Worm (Caenorhabditis elegans): ENCODE results near the gene poml-1.

poml-1 gene

ce11 chrX:13672622-13673021, 50.1 kb downstream of the poml-1 start:
- TF ChIP-seq nhr-12 (tag; optimal IDR thresholded peaks at IDR 0.05) (no peak), snpc-4 (tag; optimal IDR thresholded peaks at IDR 0.05) (peak; percentile 1), elt-2 (tag; optimal IDR thresholded peaks at IDR 0.05) (peak; percentile 73), nhr-25 (tag; optimal IDR thresholded peaks at IDR 0.05) (no peak), tbx-2 (tag; optimal IDR thresholded peaks at IDR 0.05) (no peak), pqm-1 (tag; optimal IDR thresholded peaks at IDR 0.05) (peak; percentile 56), pha-4 (tag; optimal IDR thresholded peaks at IDR 0.05) (peak; percentile 24)

DNA sequence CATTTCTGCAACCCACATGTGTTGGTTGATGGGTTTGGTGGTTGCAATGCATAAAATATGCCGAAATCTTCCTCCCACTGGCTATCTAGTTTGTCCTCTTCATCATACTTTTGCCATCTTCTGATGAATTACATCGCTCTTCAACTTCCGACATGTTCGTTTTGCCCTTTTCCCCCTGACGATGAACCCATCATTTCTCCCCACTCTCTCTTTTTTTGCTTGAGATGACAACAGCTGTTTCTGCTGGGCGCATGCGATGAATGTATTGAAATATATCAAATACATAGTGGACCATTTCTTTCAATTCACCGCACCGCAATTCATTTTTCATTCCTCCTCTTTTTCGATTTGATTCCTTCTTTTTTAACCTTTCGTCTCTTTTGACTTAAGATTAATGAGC, 51.8 kb downstream of the poml-1 start:
- TF ChIP-seq nhr-25 (tag; optimal IDR thresholded peaks at IDR 0.05): no peak
- peak; percentile 44 for TF ChIP-seq lin-39 (tag; optimal IDR thresholded peaks at IDR 0.05)
- TF ChIP-seq nhr-43 (tag; optimal IDR thresholded peaks at IDR 0.05; ENCODE audit: poor library complexity, severe bottlenecking): no peak
- TF ChIP-seq nhr-76 (tag; optimal IDR thresholded peaks at IDR 0.05): no peak
- TF ChIP-seq ceh-16 (tag; optimal IDR thresholded peaks at IDR 0.05): no peak
- no peak for TF ChIP-seq nhr-67 (tag; optimal IDR thresholded peaks at IDR 0.05)
- TF ChIP-seq nhr-11 (tag; optimal IDR thresholded peaks at IDR 0.05): no peak

- TF ChIP-seq nfya-1 (tag; optimal IDR thresholded peaks at IDR 0.05; ENCODE audit: insufficient read depth) (peak; percentile 41), lin-39 (tag; optimal IDR thresholded peaks at IDR 0.05) (no peak), elt-1 (tag; optimal IDR thresholded peaks at IDR 0.05) (no peak), egl-5 (tag; optimal IDR thresholded peaks at IDR 0.05) (no peak), ceh-28 (tag; optimal IDR thresholded peaks at IDR 0.05) (peak; percentile 54), nhr-23 (tag; optimal IDR thresholded peaks at IDR 0.05) (no peak), pha-4 (tag; optimal IDR thresholded peaks at IDR 0.05) (peak; percentile 96), pqm-1 (tag; optimal IDR thresholded peaks at IDR 0.05) (peak; percentile 43), hmg-11 (tag; optimal IDR thresholded peaks at IDR 0.05) (peak; percentile 4), elt-2 (tag; optimal IDR thresholded peaks at IDR 0.05) (peak; percentile 71), jun-1 (tag; optimal IDR thresholded peaks at IDR 0.05) (peak; percentile 12), nhr-43 (tag; optimal IDR thresholded peaks at IDR 0.05; ENCODE audit: poor library complexity, severe bottlenecking) (no peak)
These were observed 53.1 kb downstream of the poml-1 start for ce11 chrX:13669641-13670040.

All from whole organism, L3 larva.